Worm (Caenorhabditis elegans): Measurements from ENCODE around the gene T24C4.2.
A peak's percentile ranks its signal among the peaks of the same experiment; 100 is the strongest.

T24C4.2 gene

DNA sequence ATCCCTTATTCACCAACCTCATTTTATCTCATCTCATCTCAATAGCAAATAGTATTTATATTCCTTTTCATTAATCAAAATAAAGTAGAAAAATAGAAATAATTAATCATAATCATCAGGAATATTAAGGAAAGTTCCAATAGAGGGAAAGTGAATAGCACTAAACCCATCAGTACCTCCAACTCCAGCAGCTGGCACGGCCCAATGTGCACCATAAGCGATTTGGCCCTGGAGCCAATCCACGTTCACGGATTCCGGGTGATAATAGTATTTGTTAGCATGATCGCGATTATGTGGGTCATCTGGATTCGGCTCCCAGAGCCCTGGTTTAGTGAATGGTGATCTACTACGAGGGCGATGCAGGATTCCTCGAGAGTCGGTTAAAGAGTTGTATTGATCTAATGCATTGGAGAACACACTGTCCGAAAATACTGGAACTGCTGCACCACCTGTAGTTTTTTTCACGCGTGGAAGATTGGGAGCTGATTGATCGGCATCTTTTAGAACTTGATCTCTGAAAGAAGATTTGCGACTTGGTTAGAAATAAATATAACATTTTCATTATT is 34.0 kb downstream of the T24C4.2 start (continued):
- no peak for TF ChIP-seq Y53F4B.3 (GFP tag; IDR thresholded peaks at IDR 0.05)
- peak; percentile 92 for TF ChIP-seq ceh-79 (tag; optimal IDR thresholded peaks at IDR 0.05)
- peak; percentile 83 for TF ChIP-seq cebp-1 (GFP tag; IDR thresholded peaks at IDR 0.05)
- TF ChIP-seq cebp-1 (tag; optimal IDR thresholded peaks at IDR 0.05): peak; percentile 93
- TF ChIP-seq pbrm-1 (GFP tag; IDR thresholded peaks at IDR 0.05): peak; percentile 96
- no peak for TF ChIP-seq snpc-4 (GFP tag; optimal IDR thresholded peaks at IDR 0.05)
- TF ChIP-seq snpc-4 (tag; optimal IDR thresholded peaks at IDR 0.05): peak in 2 of 4 experiments; percentile 27 to 48
- peak; percentile 95 for TF ChIP-seq K11D2.4 (GFP tag; IDR thresholded peaks at IDR 0.05)
- TF ChIP-seq madf-8 (GFP tag; conservative IDR thresholded peaks at IDR 0.05): no peak
- no peak for TF ChIP-seq F55B11.4 (tag; optimal IDR thresholded peaks at IDR 0.05; ENCODE audit: borderline replicate concordance, insufficient read depth)
- no peak for TF ChIP-seq ceh-91 (GFP tag; IDR thresholded peaks at IDR 0.05)
- TF ChIP-seq snpc-1.3 (tag; optimal IDR thresholded peaks at IDR 0.05; ENCODE audit: insufficient read depth): no peak
- peak; percentile 86 for TF ChIP-seq Y67H2A.10 (GFP tag; conservative IDR thresholded peaks at IDR 0.05)
- peak; percentile 97 for TF ChIP-seq tbx-9 (tag; optimal IDR thresholded peaks at IDR 0.05; ENCODE audit: borderline replicate concordance)
- TF ChIP-seq C17E4.6 (GFP tag; IDR thresholded peaks at IDR 0.05): peak; percentile 93

DNA sequence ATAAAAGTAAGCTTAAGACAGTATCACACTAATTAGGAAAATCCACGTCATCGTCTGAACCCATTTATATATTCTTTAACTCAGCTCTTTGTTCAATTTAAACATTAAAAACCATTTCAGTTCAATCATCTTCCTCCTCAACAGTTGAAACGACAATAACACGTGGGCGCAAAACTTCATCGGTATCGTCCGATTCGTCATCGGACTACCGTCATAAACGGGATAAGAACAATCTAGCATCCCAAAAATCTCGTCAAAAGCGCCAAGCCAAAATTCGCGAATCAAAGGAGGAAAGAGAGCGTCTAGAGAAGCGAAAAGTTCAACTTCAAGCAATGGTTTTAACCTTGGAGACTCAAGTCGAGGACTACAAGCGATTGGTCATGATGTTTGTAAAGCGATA is 34.6 kb downstream of the T24C4.2 start:
- peak; percentile 80 for TF ChIP-seq ama-1 (optimal IDR thresholded peaks at IDR 0.05)
- no peak for TF ChIP-seq ama-1 (GFP tag; optimal IDR thresholded peaks at IDR 0.05)
- no peak for TF ChIP-seq ccch-3 (GFP tag; optimal IDR thresholded peaks at IDR 0.05)
- TF ChIP-seq ztf-22 (GFP tag; optimal IDR thresholded peaks at IDR 0.05): no peak
- no peak for TF ChIP-seq rcor-1 (GFP tag; IDR thresholded peaks at IDR 0.05)
- TF ChIP-seq Y56A3A.18 (GFP tag; IDR thresholded peaks at IDR 0.05): peak; percentile 39; the same call in 1 of the 2 replicates
- no peak for TF ChIP-seq F52B5.7 (tag; optimal IDR thresholded peaks at IDR 0.05)
- no peak for TF ChIP-seq sea-2 (GFP tag; IDR thresholded peaks at IDR 0.05)
- TF ChIP-seq hlh-26 (GFP tag; conservative IDR thresholded peaks at IDR 0.05): no peak
- TF ChIP-seq lsy-27 (tag; optimal IDR thresholded peaks at IDR 0.05; ENCODE audit: borderline replicate concordance, insufficient read depth): no peak

DNA sequence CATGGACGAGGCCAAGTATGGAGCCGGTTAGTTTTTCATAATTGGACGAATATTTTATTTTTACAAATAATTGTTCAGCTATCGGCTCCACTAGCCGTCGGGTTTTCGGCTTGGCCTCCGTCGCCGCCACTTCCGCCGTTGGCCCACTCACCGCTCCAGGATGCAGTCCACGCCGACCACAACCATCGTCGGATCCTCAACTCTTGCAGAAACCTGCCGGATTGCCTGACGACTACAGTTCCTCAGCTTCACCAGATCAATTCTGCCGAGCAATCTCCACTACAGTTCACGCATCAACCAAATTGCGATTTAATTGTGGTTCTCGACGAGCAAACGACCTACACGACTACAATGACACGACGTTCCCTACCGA is 35.3 kb downstream of the T24C4.2 start:
- TF ChIP-seq egrh-3 (GFP tag; IDR thresholded peaks at IDR 0.05) (peak; percentile 24; the same call in 1 of the 2 replicates), madf-3 (GFP tag; IDR thresholded peaks at IDR 0.05) (peak; percentile 36; the same call in 1 of the 2 replicates), ama-1 (optimal IDR thresholded peaks at IDR 0.05) (peak; percentile 33), ama-1 (GFP tag; optimal IDR thresholded peaks at IDR 0.05) (no peak), gei-17 (GFP tag; optimal IDR thresholded peaks at IDR 0.05) (no peak), rpc-1 (optimal IDR thresholded peaks at IDR 0.05) (no peak), rpc-1 (tag; optimal IDR thresholded peaks at IDR 0.05) (no peak), madf-10 (tag; optimal IDR thresholded peaks at IDR 0.05) (no peak), Y95B8A.8 (GFP tag; IDR thresholded peaks at IDR 0.05) (0 out of 2 replicates have a peak, but pooled peaks have one; percentile 45), lin-26 (GFP tag; IDR thresholded peaks at IDR 0.05) (peak; percentile 18; the same call in 1 of the 2 replicates), F37B4.10 (GFP tag; IDR thresholded peaks at IDR 0.05) (no peak), ceh-91 (GFP tag; IDR thresholded peaks at IDR 0.05) (no peak), lsl-1 (GFP tag; optimal IDR thresholded peaks at IDR 0.05) (no peak), zfh-2 (GFP tag; conservative IDR thresholded peaks at IDR 0.05) (peak; percentile 82), cebp-2 (GFP tag; IDR thresholded peaks at IDR 0.05) (no peak), nfyb-1 (GFP tag; IDR thresholded peaks at IDR 0.05) (no peak), sea-2 (GFP tag; IDR thresholded peaks at IDR 0.05) (no peak), aptf-3 (GFP tag; IDR thresholded peaks at IDR 0.05) (no peak), B0035.1 (tag; optimal IDR thresholded peaks at IDR 0.05) (no peak), F57A8.1 (GFP tag; optimal IDR thresholded peaks at IDR 0.05) (no peak), Y53G8AR.9 (GFP tag; conservative IDR thresholded peaks at IDR 0.05) (0 out of 2 replicates have a peak, but pooled peaks have one; percentile 11), B0261.1 (tag; optimal IDR thresholded peaks at IDR 0.05) (no peak), nhr-27 (tag; optimal IDR thresholded peaks at IDR 0.05) (no peak)

Measured in whole organism, young adult.